Worm (Caenorhabditis elegans) whole organism, L4/young adult: Measurements from ENCODE around the gene col-169.

Experiments used
- W03F9.2 ChIP-seq: fragments of 150-350 bp; optimal IDR thresholded peaks from 2 replicates; lab custom pipeline; 2014; ENCODE audit warnings: missing biosample characterization, missing genetic modification characterization
- dao-5 ChIP-seq: sonication (generic microtip); optimal IDR thresholded peaks from 2 replicates; lab custom pipeline; 2016; ENCODE audit warnings: missing genotype, missing genetic modification characterization, moderate library complexity, missing compliant biosample characterization
- him-1 ChIP-seq: sonication (generic microtip); optimal IDR thresholded peaks from 2 replicates; lab custom pipeline; 2016; ENCODE audit warnings: missing genotype, missing genetic modification reagents, missing genetic modification characterization, missing compliant biosample characterization

Gene col-169

DNA sequence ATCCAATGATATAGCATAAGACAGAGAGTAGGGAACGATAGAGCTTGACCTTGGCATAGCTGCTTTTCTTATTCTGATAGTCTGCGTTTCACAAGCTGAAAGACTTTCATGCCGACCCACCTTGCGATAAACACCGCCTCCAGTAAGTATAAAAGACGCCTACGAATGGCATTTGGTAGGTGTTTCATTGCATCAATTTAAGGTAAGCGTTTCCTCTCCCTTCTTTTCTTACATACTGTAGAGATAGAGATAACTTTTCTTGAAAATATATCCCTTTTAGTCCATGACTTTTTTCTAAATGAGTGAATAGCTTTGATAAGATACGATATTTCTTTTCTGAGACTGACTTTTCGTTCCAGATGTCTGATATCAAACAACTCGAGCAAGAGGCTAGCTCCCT, 5.8 kb upstream of the col-169 start, which contains the start of gene col-167:
Gene col-167, plus strand, starts transcription at position 360 of the 400 bp plus-strand sequence.
- TF ChIP-seq dao-5 (tag; lab: Kevin White, UChicago): no peak
- no peak for TF ChIP-seq W03F9.2 (tag; lab: Kevin White, UChicago)
- TF ChIP-seq him-1 (tag; lab: Kevin White, UChicago): no peak

ce11 chrX:6326088-6326487, 2.9 kb upstream of the col-169 start, which contains the start of gene col-168:
TSS of gene col-168 (plus strand) at chrX:6326388.
- TF ChIP-seq dao-5 (tag; lab: Kevin White, UChicago): no peak
- no peak for TF ChIP-seq W03F9.2 (tag; lab: Kevin White, UChicago)
- no peak for TF ChIP-seq him-1 (tag; lab: Kevin White, UChicago)

DNA sequence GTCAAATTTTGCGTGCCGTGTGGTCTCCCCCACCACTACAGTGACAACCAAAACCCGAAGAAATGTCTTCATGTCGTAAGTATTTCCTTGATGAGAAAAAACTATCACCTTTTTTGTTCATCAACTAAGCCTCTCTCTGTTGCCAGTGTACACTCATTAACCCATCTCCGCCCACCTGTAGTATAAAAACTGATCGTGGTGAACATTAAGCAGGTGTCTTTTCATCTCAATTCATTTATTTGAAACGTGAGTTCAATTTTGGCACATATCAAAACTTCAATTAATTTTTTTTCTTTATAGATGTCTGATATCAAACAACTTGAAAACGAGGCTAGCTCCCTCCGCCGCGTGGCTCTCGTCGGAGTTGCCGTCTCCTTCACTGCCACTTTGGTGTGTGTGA, 2.4 kb downstream of the col-169 start, which contains the start of gene col-170:
Gene col-170, plus strand, starts transcription at position 301 of the 400 bp plus-strand sequence.
- TF ChIP-seq W03F9.2 (tag; lab: Kevin White, UChicago) (no peak), dao-5 (tag; lab: Kevin White, UChicago) (no peak), him-1 (tag; lab: Kevin White, UChicago) (no peak)

DNA sequence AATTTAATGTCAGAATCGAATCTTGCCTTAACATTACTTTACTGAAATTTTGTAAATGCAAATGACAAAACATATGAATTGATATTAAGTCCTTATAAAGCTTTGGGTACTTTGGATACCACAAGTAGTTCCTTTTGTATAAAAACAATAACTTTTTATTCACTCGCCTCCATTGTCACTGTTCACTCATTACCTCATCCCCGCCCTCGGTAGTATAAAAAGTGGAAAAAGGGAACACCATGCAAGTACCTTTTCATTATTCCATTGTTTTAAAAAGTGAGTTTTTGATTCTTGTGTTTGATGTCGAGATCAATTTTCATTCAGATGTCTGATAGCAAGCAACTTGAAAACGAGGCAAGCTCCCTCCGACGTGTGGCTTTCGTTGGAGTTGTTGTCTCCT, 5.0 kb downstream of the col-169 start, which contains the start of gene col-171:
Gene col-171, plus strand, starts transcription at position 301 of the 400 bp plus-strand sequence.
- no peak for TF ChIP-seq him-1 (tag; lab: Kevin White, UChicago)

DNA sequence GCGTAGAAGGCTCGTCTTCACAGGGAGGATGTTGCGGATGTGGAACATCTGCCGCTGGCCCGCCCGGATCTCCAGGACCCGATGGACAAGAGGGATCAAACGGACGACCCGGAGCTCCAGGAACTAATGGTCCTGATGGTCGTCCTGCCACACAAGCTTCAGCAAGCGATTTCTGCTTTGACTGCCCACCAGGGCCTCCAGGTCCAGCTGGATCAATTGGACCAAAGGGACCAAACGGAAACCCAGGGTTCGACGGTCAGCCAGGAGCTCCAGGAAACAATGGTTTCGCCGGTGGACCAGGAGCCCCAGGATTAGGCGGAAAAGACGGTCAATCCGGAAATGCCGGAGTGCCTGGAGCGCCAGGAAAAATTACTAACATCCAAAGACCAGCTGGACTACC, 5.6 kb downstream of the col-169 start:
- TF ChIP-seq him-1 (tag; lab: Kevin White, UChicago) (no peak), W03F9.2 (tag; lab: Kevin White, UChicago) (no peak), dao-5 (tag; lab: Kevin White, UChicago) (no peak)

- TF ChIP-seq W03F9.2 (tag; lab: Kevin White, UChicago): no peak
- TF ChIP-seq dao-5 (tag; lab: Kevin White, UChicago): no peak
- no peak for TF ChIP-seq him-1 (tag; lab: Kevin White, UChicago)
These were observed 8.4 kb downstream of the col-169 start for ce11 chrX:6337338-6337737.

DNA sequence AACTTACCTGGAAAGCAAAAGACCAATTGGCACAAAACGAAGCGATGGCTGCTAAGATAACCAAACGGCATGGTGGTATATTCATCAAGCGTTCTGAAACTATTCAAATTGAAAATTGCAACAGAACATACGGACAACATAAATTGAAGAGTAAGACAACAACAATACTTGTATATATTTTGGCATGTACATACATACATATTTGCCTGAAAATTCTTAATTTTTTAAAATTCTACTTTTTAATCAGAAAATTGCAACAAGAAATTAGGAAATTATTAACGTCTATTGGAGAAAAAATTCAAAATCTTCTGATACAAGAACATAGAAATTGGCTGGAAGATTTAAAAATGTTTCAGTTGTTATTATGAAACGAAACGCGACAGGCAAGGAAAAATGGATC, 9.0 kb downstream of the col-169 start, which contains the start of gene C03B1.13:
Gene C03B1.13, minus strand, starts transcription at position 101 of the 400 bp plus-strand sequence.
- no peak for TF ChIP-seq him-1 (tag; lab: Kevin White, UChicago)
- TF ChIP-seq dao-5 (tag; lab: Kevin White, UChicago): no peak
- TF ChIP-seq W03F9.2 (tag; lab: Kevin White, UChicago): no peak

DNA sequence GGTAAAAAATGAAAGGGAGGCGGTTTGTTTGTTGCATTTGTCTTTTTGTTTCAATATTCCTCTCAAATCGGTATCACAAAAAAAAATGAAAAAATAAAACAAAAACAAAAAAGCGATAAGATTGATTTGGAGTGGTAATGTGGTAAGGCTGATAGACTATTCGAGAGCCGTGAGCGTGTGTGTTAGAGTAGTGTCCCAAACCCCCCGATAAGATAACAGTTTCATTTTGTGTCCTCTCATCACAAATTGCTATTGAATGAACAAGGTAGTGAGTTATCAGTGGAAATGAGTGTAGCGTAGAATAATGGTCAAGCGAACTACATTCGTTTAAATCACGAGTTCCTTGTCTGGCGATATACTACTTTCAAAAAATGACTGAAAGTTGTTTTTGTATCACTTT, 9.5 kb downstream of the col-169 start:
- TF ChIP-seq dao-5 (tag; lab: Kevin White, UChicago) (no peak), W03F9.2 (tag; lab: Kevin White, UChicago) (no peak), him-1 (tag; lab: Kevin White, UChicago) (no peak)

ce11 chrX:6341513-6341912, 12.6 kb downstream of the col-169 start, which contains the start of gene C03B1.7:
TSS of gene C03B1.7 (plus strand) at chrX:6341813.
- TF ChIP-seq W03F9.2 (tag; lab: Kevin White, UChicago) (no peak), dao-5 (tag; lab: Kevin White, UChicago) (no peak), him-1 (tag; lab: Kevin White, UChicago) (no peak)

- TF ChIP-seq him-1 (tag; lab: Kevin White, UChicago) (no peak), W03F9.2 (tag; lab: Kevin White, UChicago) (no peak), dao-5 (tag; lab: Kevin White, UChicago) (no peak)
These were observed 16.8 kb downstream of the col-169 start for ce11 chrX:6345785-6346184.

- TF ChIP-seq dao-5 (tag; lab: Kevin White, UChicago): no peak
- TF ChIP-seq W03F9.2 (tag; lab: Kevin White, UChicago): no peak
- no peak for TF ChIP-seq him-1 (tag; lab: Kevin White, UChicago)
These were observed 18.1 kb downstream of the col-169 start, which contains the start of gene C03B1.9 for ce11 chrX:6347013-6347412. TSS of gene C03B1.9 (minus strand) at chrX:6347113.

ce11 chrX:6350016-6350415, 21.1 kb downstream of the col-169 start, which contains the start of gene C03B1.6:
TSS of gene C03B1.6 (plus strand) at chrX:6350316.
- no peak for TF ChIP-seq dao-5 (tag; lab: Kevin White, UChicago)
- no peak for TF ChIP-seq W03F9.2 (tag; lab: Kevin White, UChicago)

- TF ChIP-seq dao-5 (tag; lab: Kevin White, UChicago) (no peak), W03F9.2 (tag; lab: Kevin White, UChicago) (no peak), him-1 (tag; lab: Kevin White, UChicago) (no peak)
These were observed 24.8 kb downstream of the col-169 start for ce11 chrX:6353763-6354162.

ce11 chrX:6355030-6355635, 26.2 kb downstream of the col-169 start, which contains the start of gene C03B1.5:
TSS of gene C03B1.5 (plus strand) at chrX:6355585.
- no peak for TF ChIP-seq dao-5 (tag; lab: Kevin White, UChicago)
- TF ChIP-seq W03F9.2 (tag; lab: Kevin White, UChicago): no peak
- TF ChIP-seq him-1 (tag; lab: Kevin White, UChicago): no peak
